Worm (Caenorhabditis elegans): Measurements from ENCODE around the gene set-31.

Gene set-31

DNA sequence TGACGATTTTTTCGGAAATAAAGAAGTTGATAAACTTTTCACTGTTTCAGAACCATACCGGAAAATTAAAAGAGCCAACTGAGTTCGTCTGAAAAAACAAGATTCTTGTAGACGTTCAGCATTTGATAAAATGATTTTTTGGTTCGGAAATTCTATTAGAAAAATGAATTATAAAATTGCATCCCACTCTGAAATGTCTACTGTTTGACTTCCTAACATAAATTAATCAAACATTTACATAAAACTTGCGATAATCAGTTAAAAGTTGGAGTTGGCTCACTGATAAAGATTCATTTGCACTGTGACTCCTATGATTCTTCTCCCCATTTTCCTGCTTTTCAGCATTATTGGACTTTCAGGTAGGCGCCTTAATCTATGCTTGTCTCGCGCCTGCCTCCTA, 51.2 kb downstream of the set-31 start, which contains the start of gene clec-57:
TSS of gene clec-57 (plus strand) at position 301 of the 400 bp plus-strand sequence.
- TF ChIP-seq nfya-1 (tag; optimal IDR thresholded peaks at IDR 0.05) (no peak), eyg-1 (tag; optimal IDR thresholded peaks at IDR 0.05) (no peak), ceh-19 (GFP tag; optimal IDR thresholded peaks at IDR 0.05) (no peak), ets-4 (tag; optimal IDR thresholded peaks at IDR 0.05) (no peak), hlh-8 (tag; optimal IDR thresholded peaks at IDR 0.05) (no peak), F13H6.1 (tag; optimal IDR thresholded peaks at IDR 0.05) (no peak), syd-9 (tag; optimal IDR thresholded peaks at IDR 0.05) (no peak), ceh-31 (tag; optimal IDR thresholded peaks at IDR 0.05) (no peak), lin-11 (tag; optimal IDR thresholded peaks at IDR 0.05) (no peak), ceh-22 (tag; optimal IDR thresholded peaks at IDR 0.05) (no peak), fkh-6 (tag; optimal IDR thresholded peaks at IDR 0.05) (no peak), K02D7.2 (tag; optimal IDR thresholded peaks at IDR 0.05) (no peak), ama-1 (optimal IDR thresholded peaks at IDR 0.05) (no peak), odd-2 (tag; optimal IDR thresholded peaks at IDR 0.05) (no peak), lim-6 (tag; optimal IDR thresholded peaks at IDR 0.05) (no peak), fkh-10 (GFP tag; optimal IDR thresholded peaks at IDR 0.05) (no peak), C38D4.7 (GFP tag; optimal IDR thresholded peaks at IDR 0.05) (no peak), pha-2 (tag; optimal IDR thresholded peaks at IDR 0.05) (no peak)

Data from whole organism, late embryonic.